Fruit fly (Drosophila melanogaster) whole organism, embryonic: Measurements from ENCODE around the gene Rab26.

ENCODE experiments used
- Abd-B ChIP-seq: fragments of 200-800 bp; sonication (Bioruptor generic); optimal IDR thresholded peaks from 2 replicates; lab custom pipeline; 2018; ENCODE audit warnings: missing biosample characterization, mild to moderate bottlenecking, missing genetic modification characterization, moderate library complexity
- B-H1 ChIP-seq: fragments of 200-800 bp; sonication (Bioruptor generic); IDR thresholded peaks from 3 replicates; pipeline ENCODE4 v1.3.6; 2022; ENCODE audit warnings: missing biosample characterization, missing genetic modification characterization
- CG10543 ChIP-seq: fragments of 200-800 bp; sonication (Bioruptor generic); optimal IDR thresholded peaks from 3 replicates; lab custom pipeline; 2017; ENCODE audit warnings: missing biosample characterization, mild to moderate bottlenecking, missing genetic modification characterization, moderate library complexity
- CG10979 ChIP-seq: fragments of 200-800 bp; sonication (Bioruptor generic); optimal IDR thresholded peaks from 2 replicates; lab custom pipeline; 2018; ENCODE audit warnings: missing biosample characterization, mild to moderate bottlenecking, missing genetic modification characterization, moderate library complexity
- CG11695 ChIP-seq: fragments of 200-800 bp; sonication (Bioruptor generic); IDR thresholded peaks from 3 replicates; pipeline ENCODE4 v1.3.6; 2022; ENCODE audit warnings: missing biosample characterization, missing genetic modification characterization
- CG13123 ChIP-seq: fragments of 200-800 bp; sonication (Bioruptor generic); optimal IDR thresholded peaks from 2 replicates; lab custom pipeline; 2016; ENCODE audit warnings: missing biosample characterization, missing genetic modification characterization
- CG14667 ChIP-seq: fragments of 200-800 bp; sonication (Bioruptor generic); IDR thresholded peaks from 2 replicates; pipeline ENCODE4 v1.3.6; 2022; ENCODE audit warnings: missing biosample characterization, missing genetic modification characterization
- CG15479 ChIP-seq: fragments of 200-800 bp; sonication (Bioruptor generic); optimal IDR thresholded peaks from 3 replicates; lab custom pipeline; 2019; ENCODE audit warnings: missing biosample characterization, mild to moderate bottlenecking, missing genetic modification characterization, moderate library complexity
- CG17186 ChIP-seq: fragments of 200-800 bp; sonication (Bioruptor generic); optimal IDR thresholded peaks from 3 replicates; lab custom pipeline; 2017; ENCODE audit warnings: missing biosample characterization, missing genetic modification reagents, missing genetic modification characterization
- CG2889 ChIP-seq: fragments of 200-800 bp; sonication (Bioruptor generic); IDR thresholded peaks from 3 replicates; pipeline ENCODE4 v1.3.6; 2022; ENCODE audit warnings: missing biosample characterization, missing genetic modification characterization
- CG31365 ChIP-seq: fragments of 200-800 bp; sonication (Bioruptor generic); optimal IDR thresholded peaks from 2 replicates; lab custom pipeline; 2018; ENCODE audit warnings: missing biosample characterization, mild to moderate bottlenecking, missing genetic modification characterization
- CG3163 ChIP-seq: fragments of 200-800 bp; sonication (Bioruptor generic); optimal IDR thresholded peaks from 3 replicates; lab custom pipeline; 2016; ENCODE audit warnings: missing biosample characterization, missing genetic modification characterization
- CG32772 ChIP-seq: fragments of 200-800 bp; sonication (Bioruptor generic); IDR thresholded peaks from 2 replicates; pipeline ENCODE4 v1.3.6; 2022; ENCODE audit warnings: missing biosample characterization, missing genetic modification characterization
- CG4730 ChIP-seq: fragments of 200-800 bp; sonication (Bioruptor generic); IDR thresholded peaks from 2 replicates; pipeline ENCODE4 v1.3.6; 2022; ENCODE audit warnings: missing biosample characterization, missing genetic modification characterization
- CG6765 ChIP-seq: fragments of 200-800 bp; sonication (Bioruptor generic); optimal IDR thresholded peaks from 3 replicates; lab custom pipeline; 2017; ENCODE audit warnings: missing biosample characterization, mild to moderate bottlenecking, missing genetic modification characterization
- CG6813 ChIP-seq: fragments of 200-800 bp; sonication (Bioruptor generic); optimal IDR thresholded peaks from 2 replicates; lab custom pipeline; 2017; ENCODE audit warnings: missing biosample characterization, missing genetic modification characterization, mild to moderate bottlenecking, moderate library complexity, missing genetic modification reagents
- Hey ChIP-seq: fragments of 200-800 bp; sonication (Bioruptor generic); optimal IDR thresholded peaks from 3 replicates; lab custom pipeline; 2018; ENCODE audit warnings: missing biosample characterization, mild to moderate bottlenecking, missing genetic modification characterization
- Hr3 ChIP-seq: fragments of 200-800 bp; sonication (Bioruptor generic); optimal IDR thresholded peaks from 3 replicates; lab custom pipeline; 2016; ENCODE audit warnings: missing biosample characterization, missing genetic modification characterization
- Hr78 ChIP-seq, 2 experiments: fragments of 200-800 bp in 1 of 2; fragments of >200 bp in 1 of 2; sonication (Bioruptor generic) in 1 of 2; optimal IDR thresholded peaks; 2 replicates each; lab custom pipeline; 2017 to 2019; ENCODE audit warnings: missing biosample characterization in 2 of 2, missing genetic modification characterization in 2 of 2, mild to moderate bottlenecking in 1 of 2, moderate library complexity in 1 of 2
- Lpt ChIP-seq: fragments of >200 bp; optimal IDR thresholded peaks from 2 replicates; lab custom pipeline; 2018; ENCODE audit warnings: missing biosample characterization, missing genetic modification characterization
- MESR4 ChIP-seq: fragments of 200-800 bp; sonication (Bioruptor generic); optimal IDR thresholded peaks from 2 replicates; lab custom pipeline; 2018; ENCODE audit warnings: missing biosample characterization, mild to moderate bottlenecking, missing genetic modification characterization, moderate library complexity
- Med ChIP-seq: fragments of 200-800 bp; sonication (Bioruptor generic); peaks from one replicate; lab custom pipeline; 2016; ENCODE audit warnings: missing biosample characterization, missing genetic modification characterization, mild to moderate bottlenecking, inconsistent platforms, moderate library complexity
- Nf-YB ChIP-seq: fragments of 200-800 bp; sonication (Bioruptor generic); optimal IDR thresholded peaks from 3 replicates; lab custom pipeline; 2019; ENCODE audit warnings: missing biosample characterization, mild to moderate bottlenecking, missing genetic modification characterization, moderate library complexity
- Six4 ChIP-seq: fragments of 200-800 bp; sonication (Bioruptor generic); optimal IDR thresholded peaks from 2 replicates; lab custom pipeline; 2016; ENCODE audit warnings: missing biosample characterization, missing genetic modification characterization
- Xbp1 ChIP-seq: fragments of 200-800 bp; sonication (Bioruptor generic); optimal IDR thresholded peaks from 3 replicates; lab custom pipeline; 2016; ENCODE audit warnings: missing biosample characterization, mild to moderate bottlenecking, missing genetic modification characterization
- aop ChIP-seq: fragments of 200-800 bp; sonication (Bioruptor generic); IDR thresholded peaks from 2 replicates; pipeline ENCODE4 v1.3.6; 2022; ENCODE audit warnings: missing biosample characterization, missing genetic modification characterization
- cwo ChIP-seq: fragments of 200-800 bp; sonication (Bioruptor generic); optimal IDR thresholded peaks from 3 replicates; lab custom pipeline; 2017; ENCODE audit warnings: missing biosample characterization, missing genetic modification characterization, mild to moderate bottlenecking, moderate library complexity, missing genetic modification reagents
- disco-r ChIP-seq: fragments of 200-800 bp; sonication (Bioruptor generic); optimal IDR thresholded peaks from 2 replicates; lab custom pipeline; 2016; ENCODE audit warnings: missing biosample characterization, missing genetic modification characterization
- ems ChIP-seq: fragments of 200-800 bp; sonication (Bioruptor generic); optimal IDR thresholded peaks from 3 replicates; lab custom pipeline; 2016; ENCODE audit warnings: missing biosample characterization, missing genetic modification characterization
- grn ChIP-seq: fragments of 200-800 bp; sonication (Bioruptor generic); optimal IDR thresholded peaks from 3 replicates; lab custom pipeline; 2017; ENCODE audit warnings: missing biosample characterization, missing genetic modification characterization
- gsb-n ChIP-seq: fragments of 200-800 bp; sonication (Bioruptor generic); optimal IDR thresholded peaks from 3 replicates; lab custom pipeline; 2018; ENCODE audit warnings: missing biosample characterization, mild to moderate bottlenecking, missing genetic modification characterization
- hb ChIP-seq: fragments of 200-800 bp; sonication (Bioruptor generic); IDR thresholded peaks from 3 replicates; pipeline ENCODE4 v1.3.6; 2022; ENCODE audit warnings: missing biosample characterization, missing genetic modification characterization; ENCODE audit not compliant: partially characterized antibody
- ken ChIP-seq: fragments of 200-800 bp; sonication (Bioruptor generic); IDR thresholded peaks from 3 replicates; pipeline ENCODE4 v1.3.6; 2022; ENCODE audit warnings: missing biosample characterization, missing genetic modification characterization
- lmd ChIP-seq: fragments of 200-800 bp; sonication (Bioruptor generic); IDR thresholded peaks from 2 replicates; pipeline ENCODE4 v1.3.6; 2022; ENCODE audit warnings: missing biosample characterization, missing genetic modification characterization
- mam ChIP-seq: fragments of 200-800 bp; sonication (Bioruptor generic); optimal IDR thresholded peaks from 3 replicates; lab custom pipeline; 2016; ENCODE audit warnings: missing biosample characterization, missing genetic modification characterization
- otp ChIP-seq: fragments of 200-800 bp; sonication (Bioruptor generic); IDR thresholded peaks from 3 replicates; pipeline ENCODE4, ENCODE4 v1.3.6; 2022; ENCODE audit warnings: missing biosample characterization, missing genetic modification characterization
- pb ChIP-seq: fragments of 200-800 bp; sonication (Bioruptor generic); optimal IDR thresholded peaks from 3 replicates; lab custom pipeline; 2016; ENCODE audit warnings: missing biosample characterization, missing genetic modification characterization
- rib ChIP-seq: fragments of 200-800 bp; sonication (Bioruptor generic); IDR thresholded peaks from 2 replicates; pipeline ENCODE4 v1.3.6; 2022; ENCODE audit warnings: missing biosample characterization, missing genetic modification characterization
- run ChIP-seq: fragments of 200-800 bp; sonication (Bioruptor generic); optimal IDR thresholded peaks from 3 replicates; lab custom pipeline; 2018; ENCODE audit warnings: missing biosample characterization, mild to moderate bottlenecking, missing genetic modification characterization
- salm ChIP-seq: fragments of 200-800 bp; sonication (Bioruptor generic); optimal IDR thresholded peaks from 2 replicates; lab custom pipeline; 2018; ENCODE audit warnings: missing biosample characterization, mild to moderate bottlenecking, missing genetic modification characterization
- sens-2 ChIP-seq: fragments of 200-800 bp; sonication (Bioruptor generic); IDR thresholded peaks from 2 replicates; pipeline ENCODE4 v1.3.6; 2022; ENCODE audit warnings: missing biosample characterization, missing genetic modification characterization
- sug ChIP-seq: fragments of 200-800 bp; optimal IDR thresholded peaks from 2 replicates; lab custom pipeline; 2019; ENCODE audit warnings: missing biosample characterization, mild to moderate bottlenecking, missing genetic modification characterization, moderate library complexity
- tll ChIP-seq, 2 experiments: fragments of 200-800 bp in 1 of 2; fragments of >200 bp in 1 of 2; sonication (Bioruptor generic) in 1 of 2; optimal IDR thresholded peaks; 2 replicates each; lab custom pipeline; 2017 to 2019; ENCODE audit warnings: missing biosample characterization in 2 of 2, missing genetic modification characterization in 2 of 2, mild to moderate bottlenecking in 1 of 2, moderate library complexity in 1 of 2
- tup ChIP-seq: fragments of 200-800 bp; sonication (Bioruptor generic); optimal IDR thresholded peaks from 2 replicates; lab custom pipeline; 2016; ENCODE audit warnings: missing biosample characterization, mild to moderate bottlenecking, missing genetic modification characterization, moderate library complexity
- vnd ChIP-seq: fragments of 200-800 bp; sonication (Bioruptor generic); IDR thresholded peaks from 3 replicates; pipeline ENCODE4 v1.3.6; 2022; ENCODE audit warnings: missing biosample characterization, missing genetic modification characterization; ENCODE audit not compliant: partially characterized antibody
- zfh2 ChIP-seq: fragments of 200-800 bp; sonication (Bioruptor generic); optimal IDR thresholded peaks from 2 replicates; lab custom pipeline; 2016; ENCODE audit warnings: missing biosample characterization, missing genetic modification characterization

Rab26 gene

DNA sequence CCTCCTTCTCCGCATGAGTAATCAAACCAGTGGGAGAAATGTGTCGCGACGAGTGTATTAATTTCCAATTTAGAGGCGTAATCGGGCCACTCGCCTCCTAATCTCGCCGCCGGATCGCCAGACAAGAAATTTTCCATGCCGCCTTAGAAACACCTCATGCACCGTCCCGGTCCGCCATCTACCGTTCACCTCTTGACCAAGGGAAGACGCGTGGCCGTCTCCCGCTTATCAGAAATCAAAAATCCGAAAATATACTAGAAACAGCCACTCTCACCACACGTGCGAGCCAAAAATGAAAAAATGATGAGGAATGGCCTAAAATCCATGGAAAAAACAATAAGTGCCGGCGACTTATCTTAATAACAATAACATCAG lies 42.7 kb upstream of the Rab26 start (continued):
- 0 out of 3 replicates have a peak, but pooled peaks have one; percentile 38 for TF ChIP-seq vnd (GFP tag; lab: Robert Waterston, UW)
- peak; percentile 92 for TF ChIP-seq grn
- no peak for TF ChIP-seq CG13123 (GFP tag; lab: Kevin White, UChicago)
- TF ChIP-seq Med (GFP tag; lab: Kevin White, UChicago), result peak; percentile 65
- TF ChIP-seq sug (tag; lab: Kevin White, UChicago), result peak; percentile 67
- TF ChIP-seq, all 482 proteins: peak for 16

DNA sequence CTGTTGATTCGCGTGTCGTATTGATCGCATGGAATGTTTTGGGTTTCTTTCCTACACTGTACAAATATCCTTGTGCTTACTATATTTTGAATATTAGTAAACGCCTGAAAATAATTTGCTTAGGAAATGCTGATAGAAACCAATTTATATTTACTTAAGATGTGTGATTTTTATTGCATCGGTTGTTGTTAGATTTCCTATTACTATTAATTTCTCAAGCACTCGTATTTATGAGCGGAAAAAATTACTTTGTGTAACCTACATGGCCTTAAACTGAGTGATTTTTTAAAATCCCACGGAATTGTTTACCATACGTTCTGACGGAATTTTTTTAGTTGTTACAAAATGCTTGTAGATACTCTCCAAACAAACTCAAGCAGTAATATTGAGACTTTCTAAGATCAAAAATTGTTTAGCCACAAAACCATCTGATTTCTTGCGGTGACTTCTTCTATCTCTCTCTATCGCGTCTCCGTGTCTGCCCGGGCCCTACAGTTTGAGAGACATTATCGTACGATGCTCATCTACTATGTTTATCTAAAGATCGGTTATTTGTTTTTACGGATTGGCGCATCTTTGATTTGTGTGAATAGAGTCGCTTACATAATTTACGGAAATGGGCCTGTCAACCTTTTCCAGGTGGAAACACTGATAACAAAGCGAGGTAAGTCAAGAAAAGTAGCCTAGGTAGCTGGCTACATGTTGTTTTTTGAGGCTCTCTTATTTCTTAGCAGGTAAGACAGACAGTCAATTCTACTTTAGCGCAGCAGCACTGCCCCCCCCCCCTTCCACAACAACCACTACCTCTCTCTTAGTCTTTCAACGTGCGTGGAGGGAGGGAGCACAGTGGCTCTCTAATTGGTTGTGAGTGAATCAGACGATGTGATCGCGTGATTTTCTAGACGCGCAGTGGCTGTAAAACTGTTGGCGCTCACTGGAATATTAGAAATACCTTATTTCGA lies 42.0 kb upstream of the Rab26 start:
- TF ChIP-seq rib (GFP tag; lab: Robert Waterston, UW) (no peak), CG2889 (GFP tag; lab: Robert Waterston, UW) (no peak), mam (GFP tag; lab: Kevin White, UChicago) (peak; percentile 62), CG11695 (GFP tag; lab: Robert Waterston, UW) (peak; percentile 64; the same call in 2 of the 3 replicates), CG31365 (tag; lab: Kevin White, UChicago) (no peak), MESR4 (no peak), CG15479 (GFP tag; lab: Kevin White, UChicago) (peak; percentile 63), ken (GFP tag; lab: Robert Waterston, UW) (no peak), disco-r (peak; percentile 54), aop (GFP tag; lab: Robert Waterston, UW) (no peak), run (tag; lab: Kevin White, UChicago) (no peak), CG4730 (GFP tag; lab: Robert Waterston, UW) (no peak), Nf-YB (GFP tag; lab: Kevin White, UChicago) (peak; percentile 51), Hr78 (GFP tag; optimal IDR thresholded peaks at IDR 0.05; lab: Kevin White, UChicago) (no peak), salm (tag; lab: Kevin White, UChicago) (no peak), gsb-n (tag; lab: Kevin White, UChicago) (no peak), Lpt (no peak), zfh2 (GFP tag; lab: Kevin White, UChicago) (peak; percentile 54), hb (GFP tag; lab: Robert Waterston, UW) (no peak), CG10979 (tag; lab: Kevin White, UChicago) (peak; percentile 78), Hr3 (GFP tag; lab: Kevin White, UChicago) (peak; percentile 47), CG32772 (GFP tag; lab: Robert Waterston, UW) (0 out of 2 replicates have a peak, but pooled peaks have one; percentile 11), Abd-B (peak; percentile 20), B-H1 (GFP tag; lab: Robert Waterston, UW) (no peak), Six4 (GFP tag; lab: Kevin White, UChicago) (no peak), CG6765 (GFP tag; lab: Kevin White, UChicago) (no peak), tup (GFP tag; lab: Kevin White, UChicago) (no peak), cwo (GFP tag; lab: Kevin White, UChicago) (peak; percentile 97), lmd (GFP tag; lab: Robert Waterston, UW) (peak; percentile 52), otp (GFP tag; lab: Robert Waterston, UW) (0 out of 3 replicates have a peak, but pooled peaks have one; percentile 28), CG14667 (GFP tag; lab: Robert Waterston, UW) (0 out of 2 replicates have a peak, but pooled peaks have one; percentile 25), pb (GFP tag; lab: Kevin White, UChicago) (peak; percentile 8), Xbp1 (GFP tag; lab: Kevin White, UChicago) (peak; percentile 68), tll (GFP tag; optimal IDR thresholded peaks at IDR 0.05; lab: Kevin White, UChicago) (peak in 1 of 2 experiments; percentile 88), CG10543 (GFP tag; lab: Kevin White, UChicago) (peak; percentile 42), Hey (no peak), CG3163 (GFP tag; lab: Kevin White, UChicago) (peak; percentile 87), CG6813 (GFP tag; lab: Kevin White, UChicago) (no peak), CG17186 (GFP tag; lab: Kevin White, UChicago) (no peak), sens-2 (GFP tag; lab: Robert Waterston, UW) (no peak), ems (GFP tag; lab: Kevin White, UChicago) (peak; percentile 40)
